Fruit fly (Drosophila melanogaster): ENCODE measurements around the gene CG14259.

CG14259 gene

dm6 chr3R:27070906-27071498 lies 23.3 kb upstream of the CG14259 start (continued):
- no peak for TF ChIP-seq corto (GFP tag; optimal IDR thresholded peaks at IDR 0.05)
- TF ChIP-seq CG15269 (tag; optimal IDR thresholded peaks at IDR 0.05) = no peak
- no peak for TF ChIP-seq ara (GFP tag; IDR thresholded peaks at IDR 0.05)
- TF ChIP-seq CG10209 (GFP tag; optimal IDR thresholded peaks at IDR 0.05) = no peak
- no peak for TF ChIP-seq vnd (GFP tag; IDR thresholded peaks at IDR 0.05; ENCODE audit: partially characterized antibody)
- TF ChIP-seq ac (GFP tag; optimal IDR thresholded peaks at IDR 0.05) = no peak
- TF ChIP-seq CG17385 (GFP tag; optimal IDR thresholded peaks at IDR 0.05) = peak; percentile 1
- no peak for TF ChIP-seq CG7786 (GFP tag; optimal IDR thresholded peaks at IDR 0.05)
- TF ChIP-seq crp (GFP tag; optimal IDR thresholded peaks at IDR 0.05) = no peak
- no peak for TF ChIP-seq bab2 (GFP tag; optimal IDR thresholded peaks at IDR 0.05)
- 0 out of 3 replicates have a peak, but pooled peaks have one; percentile 31 for TF ChIP-seq ase (GFP tag; IDR thresholded peaks at IDR 0.05)
- TF ChIP-seq CG9727 (GFP tag; optimal IDR thresholded peaks at IDR 0.05) = no peak
- TF ChIP-seq HHEX (GFP tag; optimal IDR thresholded peaks at IDR 0.05) = peak; percentile 31
- TF ChIP-seq CG33213 (GFP tag; optimal IDR thresholded peaks at IDR 0.05) = no peak
- TF ChIP-seq CG30403 (GFP tag; optimal IDR thresholded peaks at IDR 0.05) = no peak
- TF ChIP-seq CG15514 (GFP tag; optimal IDR thresholded peaks at IDR 0.05) = peak; percentile 10
- TF ChIP-seq H15 (GFP tag; IDR thresholded peaks at IDR 0.05) = no peak
- no peak for TF ChIP-seq CG16863 (GFP tag; optimal IDR thresholded peaks at IDR 0.05)
- no peak for TF ChIP-seq CG3065 (GFP tag; optimal IDR thresholded peaks at IDR 0.05)
- TF ChIP-seq Ptx1 (GFP tag; IDR thresholded peaks at IDR 0.05) = no peak
- no peak for TF ChIP-seq Chrac-16 (GFP tag; optimal IDR thresholded peaks at IDR 0.05)
- TF ChIP-seq ttk (GFP tag; IDR thresholded peaks at IDR 0.05) = 0 out of 2 replicates have a peak, but pooled peaks have one; percentile 20
- TF ChIP-seq CG11504 (tag; optimal IDR thresholded peaks at IDR 0.05) = no peak
- TF ChIP-seq eve (GFP tag; optimal IDR thresholded peaks at IDR 0.05) = no peak
- TF ChIP-seq chn (GFP tag; optimal IDR thresholded peaks at IDR 0.05) = no peak
- no peak for TF ChIP-seq CrebB (tag; optimal IDR thresholded peaks at IDR 0.05)
- peak; percentile 86 for TF ChIP-seq Med (GFP tag)
- TF ChIP-seq CG13287 (GFP tag; IDR thresholded peaks at IDR 0.05; ENCODE audit: partially characterized antibody) = no peak
- no peak for TF ChIP-seq Fer2 (tag; optimal IDR thresholded peaks at IDR 0.05)
- TF ChIP-seq chm (GFP tag; IDR thresholded peaks at IDR 0.05) = no peak
- no peak for TF ChIP-seq psq (GFP tag; optimal IDR thresholded peaks at IDR 0.05)
- no peak for TF ChIP-seq so (GFP tag; IDR thresholded peaks at IDR 0.05)
- TF ChIP-seq CG14667 (GFP tag; IDR thresholded peaks at IDR 0.05) = no peak
- TF ChIP-seq dimm (GFP tag; IDR thresholded peaks at IDR 0.05) = no peak
- TF ChIP-seq CG2129 (GFP tag; IDR thresholded peaks at IDR 0.05; ENCODE audit: partially characterized antibody) = no peak
- no peak for TF ChIP-seq CG31388 (GFP tag; optimal IDR thresholded peaks at IDR 0.05)
- no peak for TF ChIP-seq CG7271 (tag; optimal IDR thresholded peaks at IDR 0.05)
- TF ChIP-seq CG17359 (tag; optimal IDR thresholded peaks at IDR 0.05) = no peak
- TF ChIP-seq CG8924 (tag; optimal IDR thresholded peaks at IDR 0.05) = no peak
- TF ChIP-seq CG2875 (GFP tag; optimal IDR thresholded peaks at IDR 0.05) = no peak
- TF ChIP-seq CG9215 (GFP tag; IDR thresholded peaks at IDR 0.05) = no peak
- peak; percentile 7 for TF ChIP-seq CG2120 (GFP tag; optimal IDR thresholded peaks at IDR 0.05)
- TF ChIP-seq al (GFP tag; IDR thresholded peaks at IDR 0.05) = no peak
- TF ChIP-seq sim (GFP tag; IDR thresholded peaks at IDR 0.05) = no peak
- no peak for TF ChIP-seq CG10959 (GFP tag; IDR thresholded peaks at IDR 0.05)
- TF ChIP-seq jing (GFP tag; optimal IDR thresholded peaks at IDR 0.05) = no peak
- peak; percentile 32; the same call in 1 of the 2 replicates for TF ChIP-seq slbo (GFP tag; IDR thresholded peaks at IDR 0.05)
- TF ChIP-seq sob (GFP tag; IDR thresholded peaks at IDR 0.05) = no peak
- no peak for TF ChIP-seq Fer1 (GFP tag; optimal IDR thresholded peaks at IDR 0.05)
- no peak for TF ChIP-seq HLH54F (GFP tag; optimal IDR thresholded peaks at IDR 0.05)
- TF ChIP-seq otp (GFP tag; IDR thresholded peaks at IDR 0.05) = no peak
